Worm (Caenorhabditis elegans) whole organism, young adult: ENCODE measurements around the gene elt-2.

Source experiments
- B0261.1 ChIP-seq: sonication (generic microtip); optimal IDR thresholded peaks from 2 replicates; lab custom pipeline; 2016; ENCODE audit warnings: mild to moderate bottlenecking, missing genetic modification characterization, moderate library complexity, missing compliant biosample characterization
- D2030.7 ChIP-seq: fragments of 200-800 bp; sonication (Bioruptor generic); IDR thresholded peaks from 2 replicates; pipeline ENCODE4 v1.3.6; 2022; ENCODE audit warnings: missing genetic modification reagents, missing genetic modification characterization, missing compliant biosample characterization
- F23B12.7 ChIP-seq: sonication (generic microtip); optimal IDR thresholded peaks from 2 replicates; lab custom pipeline; 2017; ENCODE audit warnings: missing genetic modification characterization, mild to moderate bottlenecking, missing compliant biosample characterization, antibody characterized with exemption, moderate library complexity; ENCODE audit not compliant: insufficient read depth
- F37B4.10 ChIP-seq: fragments of 200-800 bp; sonication (Bioruptor generic); IDR thresholded peaks from 2 replicates; pipeline ENCODE4 v1.3.6; 2022; ENCODE audit warnings: missing genetic modification characterization, missing compliant biosample characterization
- F55B11.4 ChIP-seq: sonication (generic microtip); optimal IDR thresholded peaks from 2 replicates; lab custom pipeline; 2016; ENCODE audit warnings: missing compliant biosample characterization, missing genetic modification characterization, borderline replicate concordance; ENCODE audit not compliant: insufficient read depth
- K11D2.4 ChIP-seq: fragments of 200-800 bp; sonication (Bioruptor generic); IDR thresholded peaks from 2 replicates; pipeline ENCODE4 v1.3.6; 2022; ENCODE audit warnings: missing genetic modification reagents, missing genetic modification characterization, missing compliant biosample characterization
- T07F8.4 ChIP-seq: sonication (generic microtip); optimal IDR thresholded peaks from 2 replicates; lab custom pipeline; 2016; ENCODE audit warnings: mild to moderate bottlenecking, missing genetic modification characterization, moderate library complexity, missing compliant biosample characterization
- T26A5.8 ChIP-seq: sonication (generic microtip); optimal IDR thresholded peaks from 2 replicates; lab custom pipeline; 2016; ENCODE audit warnings: missing genetic modification characterization, missing compliant biosample characterization
- aptf-2 ChIP-seq: fragments of 200-800 bp; sonication (Bioruptor generic); conservative IDR thresholded peaks from 2 replicates; pipeline ENCODE4 v1.3.6; 2022; ENCODE audit warnings: missing genetic modification reagents, missing genetic modification characterization, missing compliant biosample characterization
- aptf-3 ChIP-seq: fragments of 200-800 bp; sonication (Bioruptor generic); IDR thresholded peaks from 2 replicates; pipeline ENCODE4 v1.3.6; 2022; ENCODE audit warnings: missing genetic modification characterization, missing compliant biosample characterization
- atf-7 ChIP-seq: sonication (generic microtip); optimal IDR thresholded peaks from 2 replicates; lab custom pipeline; 2017; ENCODE audit warnings: mild to moderate bottlenecking, missing genetic modification characterization, missing compliant biosample characterization
- attf-6 ChIP-seq: fragments of 200-800 bp; sonication (Bioruptor generic); IDR thresholded peaks from 2 replicates; pipeline ENCODE4 v1.3.6; 2022; ENCODE audit warnings: missing genetic modification reagents, missing genetic modification characterization, missing compliant biosample characterization
- cebp-2 ChIP-seq: fragments of 200-800 bp; sonication (Bioruptor generic); IDR thresholded peaks from 2 replicates; pipeline ENCODE4 v1.3.6; 2022; ENCODE audit warnings: missing genetic modification characterization, missing compliant biosample characterization
- ceh-40 ChIP-seq: fragments of 200-800 bp; sonication (Bioruptor generic); IDR thresholded peaks from 2 replicates; pipeline ENCODE4 v1.3.6; 2022; ENCODE audit warnings: missing genetic modification characterization, missing compliant biosample characterization
- ceh-91 ChIP-seq: fragments of 200-800 bp; sonication (Bioruptor generic); IDR thresholded peaks from 2 replicates; pipeline ENCODE4 v1.3.6; 2022; ENCODE audit warnings: missing genetic modification reagents, missing genetic modification characterization, missing compliant biosample characterization
- ekl-4 ChIP-seq: fragments of 200-800 bp; sonication (Bioruptor generic); IDR thresholded peaks from 2 replicates; pipeline ENCODE4 v1.3.6; 2022; ENCODE audit warnings: missing genetic modification reagents, missing genetic modification characterization, missing compliant biosample characterization
- fkh-3 ChIP-seq: sonication (generic microtip); optimal IDR thresholded peaks from 2 replicates; lab custom pipeline; 2016; ENCODE audit warnings: mild to moderate bottlenecking, missing genetic modification characterization, missing compliant biosample characterization
- him-1 ChIP-seq: sonication (generic microtip); optimal IDR thresholded peaks from 2 replicates; lab custom pipeline; 2016; ENCODE audit warnings: missing genotype, missing genetic modification reagents, missing genetic modification characterization, missing compliant biosample characterization
- hlh-12 ChIP-seq: sonication (generic microtip); optimal IDR thresholded peaks from 2 replicates; lab custom pipeline; 2016; ENCODE audit warnings: missing genetic modification characterization, missing compliant biosample characterization
- let-526 ChIP-seq: fragments of 200-800 bp; sonication (Bioruptor generic); IDR thresholded peaks from 2 replicates; pipeline ENCODE4 v1.3.6; 2022; ENCODE audit warnings: missing genetic modification reagents, missing genetic modification characterization, missing compliant biosample characterization
- lin-40 ChIP-seq: sonication (generic microtip); optimal IDR thresholded peaks from 2 replicates; lab custom pipeline; 2016; ENCODE audit warnings: missing genetic modification characterization, mild to moderate bottlenecking, missing compliant biosample characterization, missing genotype, missing genetic modification reagents
- lsl-1 ChIP-seq: fragments of 200-800 bp; sonication (Bioruptor generic); optimal IDR thresholded peaks from 2 replicates; lab custom pipeline; 2018; ENCODE audit warnings: mild to moderate bottlenecking, missing genetic modification characterization, moderate library complexity, missing compliant biosample characterization
- lsy-27 ChIP-seq: sonication (generic microtip); optimal IDR thresholded peaks from 2 replicates; lab custom pipeline; 2017; ENCODE audit warnings: missing genetic modification characterization, mild to moderate bottlenecking, missing compliant biosample characterization, antibody characterized with exemption, missing genotype, borderline replicate concordance; ENCODE audit not compliant: insufficient read depth
- madf-6 ChIP-seq: fragments of 200-800 bp; sonication (Bioruptor generic); IDR thresholded peaks from 2 replicates; pipeline ENCODE4 v1.3.6; 2022; ENCODE audit warnings: missing genetic modification reagents, missing genetic modification characterization, missing compliant biosample characterization
- madf-8 ChIP-seq: fragments of 200-800 bp; sonication (Bioruptor generic); conservative IDR thresholded peaks from 2 replicates; pipeline ENCODE4 v1.3.6; 2022; ENCODE audit warnings: missing genetic modification reagents, missing genetic modification characterization, missing compliant biosample characterization
- mcd-1 ChIP-seq: fragments of 200-800 bp; sonication (Bioruptor generic); IDR thresholded peaks from 2 replicates; pipeline ENCODE4 v1.3.6; 2022; ENCODE audit warnings: missing genetic modification reagents, missing genetic modification characterization, missing compliant biosample characterization
- mel-28 ChIP-seq: sonication (generic microtip); optimal IDR thresholded peaks from 2 replicates; lab custom pipeline; 2016; ENCODE audit warnings: borderline replicate concordance, mild to moderate bottlenecking, missing genetic modification characterization, missing compliant biosample characterization
- nhr-179 ChIP-seq: sonication (generic microtip); optimal IDR thresholded peaks from 2 replicates; lab custom pipeline; 2016; ENCODE audit warnings: mild to moderate bottlenecking, missing genetic modification characterization, missing compliant biosample characterization
- pha-4 ChIP-seq: fragments of 150-350 bp; sonication (generic microtip); optimal IDR thresholded peaks from 2 replicates; lab custom pipeline; 2014; ENCODE audit warnings: missing biosample characterization, missing genetic modification reagents, missing genetic modification characterization
- repo-1 ChIP-seq: sonication (generic microtip); optimal IDR thresholded peaks from 2 replicates; lab custom pipeline; 2017; ENCODE audit warnings: mild to moderate bottlenecking, missing genetic modification characterization, missing compliant biosample characterization
- sea-2 ChIP-seq: fragments of 200-800 bp; sonication (Bioruptor generic); IDR thresholded peaks from 2 replicates; pipeline ENCODE4 v1.3.6; 2022; ENCODE audit warnings: missing genetic modification characterization, missing compliant biosample characterization
- snpc-3.4 ChIP-seq: sonication (generic microtip); optimal IDR thresholded peaks from 2 replicates; lab custom pipeline; 2017; ENCODE audit warnings: missing genetic modification characterization, mild to moderate bottlenecking, missing compliant biosample characterization, antibody characterized with exemption, moderate library complexity, missing genotype, missing genetic modification reagents
- xnd-1 ChIP-seq: sonication (generic microtip); optimal IDR thresholded peaks from 2 replicates; lab custom pipeline; 2016; ENCODE audit warnings: missing genotype, missing genetic modification reagents, missing genetic modification characterization, missing compliant biosample characterization
- zfh-2 ChIP-seq: fragments of 200-800 bp; sonication (Bioruptor generic); conservative IDR thresholded peaks from 2 replicates; pipeline ENCODE4 v1.3.6; 2022; ENCODE audit warnings: missing genetic modification reagents, missing genetic modification characterization, missing compliant biosample characterization
- ztf-18 ChIP-seq: sonication (generic microtip); optimal IDR thresholded peaks from 2 replicates; lab custom pipeline; 2016; ENCODE audit warnings: missing genotype, mild to moderate bottlenecking, missing genetic modification characterization, missing compliant biosample characterization
- ztf-25 ChIP-seq: fragments of 200-800 bp; sonication (Bioruptor generic); IDR thresholded peaks from 2 replicates; pipeline ENCODE4 v1.3.6; 2022; ENCODE audit warnings: missing genetic modification reagents, missing genetic modification characterization, missing compliant biosample characterization

Gene elt-2

DNA sequence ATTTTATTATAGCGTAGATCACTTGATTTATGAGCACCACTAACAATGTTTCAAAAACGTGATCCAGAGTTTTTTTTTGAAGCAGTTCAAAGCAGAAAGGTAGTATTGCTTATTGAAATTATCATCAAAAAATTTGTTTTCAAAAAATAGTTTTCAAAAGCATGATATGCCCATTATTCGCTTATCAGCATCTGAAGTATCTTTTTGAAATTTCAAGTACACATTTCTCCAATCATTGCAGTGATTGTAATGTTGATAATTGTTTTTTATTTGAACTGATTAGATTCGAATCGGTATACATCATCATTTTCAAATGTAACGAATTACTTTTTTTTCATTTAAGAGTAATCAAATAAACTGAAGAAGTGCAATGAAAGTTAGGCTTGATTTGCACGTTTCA, 40.3 kb upstream of the elt-2 start:
- no peak for TF ChIP-seq aptf-2 (GFP tag; lab: Robert Waterston, UW)
- no peak for TF ChIP-seq B0261.1
- TF ChIP-seq repo-1 (tag; lab: Kevin White, UChicago) = no peak
- TF ChIP-seq hlh-12 (tag; lab: Kevin White, UChicago) = no peak
- TF ChIP-seq lsl-1 = no peak
- TF ChIP-seq mcd-1 (GFP tag; lab: Robert Waterston, UW) = no peak
- TF ChIP-seq ztf-25 = no peak
- no peak for TF ChIP-seq F37B4.10
- TF ChIP-seq let-526 (GFP tag; lab: Robert Waterston, UW) = no peak
- no peak for TF ChIP-seq madf-8 (GFP tag; lab: Robert Waterston, UW)

DNA sequence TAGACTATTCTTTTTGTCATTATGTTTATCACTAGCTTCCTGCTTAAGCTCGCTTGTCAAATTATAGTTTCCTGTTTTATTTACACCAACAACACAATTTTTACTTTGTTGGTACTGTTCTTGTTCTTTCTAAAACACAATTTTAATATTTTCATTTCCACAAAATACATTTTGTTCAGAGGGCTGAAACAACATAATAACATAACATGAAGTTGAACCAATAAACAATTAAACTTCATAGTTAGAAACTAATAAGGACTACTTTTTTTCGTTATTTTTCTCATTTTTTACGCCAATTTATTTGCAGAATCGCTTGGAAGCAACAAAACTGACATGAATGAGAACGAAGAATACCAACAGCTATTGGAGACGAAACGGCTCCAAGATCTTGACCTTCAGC, 37.2 kb upstream of the elt-2 start, which contains the start of gene C39B10.3:
Gene C39B10.3 (plus strand): TSS at position 301 of the 400 bp plus-strand sequence.
- TF ChIP-seq sea-2 (GFP tag; lab: Robert Waterston, UW) (no peak), ztf-18 (tag; lab: Kevin White, UChicago) (no peak), D2030.7 (GFP tag; lab: Robert Waterston, UW) (no peak), snpc-3.4 (no peak), ekl-4 (GFP tag; lab: Robert Waterston, UW) (no peak), aptf-3 (GFP tag; lab: Robert Waterston, UW) (no peak), F55B11.4 (tag; lab: Kevin White, UChicago) (no peak), lsy-27 (no peak), mel-28 (tag; lab: Kevin White, UChicago) (no peak), lsl-1 (no peak), attf-6 (GFP tag; lab: Robert Waterston, UW) (no peak), him-1 (tag; lab: Kevin White, UChicago) (no peak), xnd-1 (no peak), K11D2.4 (GFP tag; lab: Robert Waterston, UW) (no peak), zfh-2 (GFP tag; lab: Robert Waterston, UW) (no peak), T26A5.8 (tag; lab: Kevin White, UChicago) (no peak)

DNA sequence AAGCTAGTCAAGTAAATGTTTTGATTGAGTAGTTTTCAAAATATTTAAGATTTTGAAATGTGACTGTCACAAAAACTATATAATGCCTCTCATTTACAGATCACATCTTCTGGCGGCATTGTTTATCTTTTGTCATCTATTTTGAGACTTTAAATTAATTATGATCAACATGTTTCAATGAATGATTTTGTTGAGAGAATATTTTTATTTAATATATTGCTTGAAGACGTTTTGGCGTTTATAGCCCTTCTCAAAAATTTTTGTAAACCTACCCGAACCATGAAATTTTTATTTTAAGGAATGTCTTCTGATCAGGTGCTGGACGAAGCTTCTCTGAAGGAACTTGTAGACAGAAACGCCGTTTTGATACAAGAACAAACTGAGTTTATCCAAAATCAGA, 36.3 kb upstream of the elt-2 start, which contains the start of gene C39B10.4:
Gene C39B10.4 (plus strand): TSS at position 301 of the 400 bp plus-strand sequence.
- no peak for TF ChIP-seq mel-28 (tag; lab: Kevin White, UChicago)
- no peak for TF ChIP-seq atf-7 (tag; lab: Kevin White, UChicago)
- TF ChIP-seq pha-4 (tag; lab: Kevin White, UChicago) = no peak
- TF ChIP-seq cebp-2 (GFP tag; lab: Robert Waterston, UW) = no peak
- no peak for TF ChIP-seq madf-6
- no peak for TF ChIP-seq F23B12.7
- no peak for TF ChIP-seq nhr-179 (tag; lab: Kevin White, UChicago)
- no peak for TF ChIP-seq ceh-40
- no peak for TF ChIP-seq attf-6 (GFP tag; lab: Robert Waterston, UW)
- no peak for TF ChIP-seq ceh-91 (GFP tag; lab: Robert Waterston, UW)
- no peak for TF ChIP-seq lin-40 (tag; lab: Kevin White, UChicago)

DNA sequence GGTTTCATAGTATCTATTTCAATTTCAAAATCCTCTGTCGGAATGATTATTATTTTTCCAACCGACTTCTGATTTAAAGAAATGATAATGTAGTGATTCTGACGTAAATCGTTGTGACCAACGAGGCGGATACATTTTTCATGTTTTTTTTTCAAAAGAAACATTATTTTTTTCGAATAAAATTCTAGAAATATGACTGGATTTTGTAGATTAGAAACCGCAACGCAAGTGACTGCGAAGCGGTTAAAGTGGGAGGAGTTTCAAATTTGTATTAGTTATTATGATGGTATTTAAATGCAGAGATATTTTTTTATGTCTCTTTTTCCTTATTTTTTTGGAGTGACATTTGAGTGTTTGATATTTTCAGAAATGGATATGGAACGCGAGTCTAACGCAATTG, 34.1 kb upstream of the elt-2 start, which contains the start of gene C39B10.5:
Gene C39B10.5 (plus strand): TSS at position 362 of the 400 bp plus-strand sequence.
- TF ChIP-seq T07F8.4 (tag; lab: Kevin White, UChicago) = no peak
- no peak for TF ChIP-seq fkh-3 (tag; lab: Kevin White, UChicago)
